Fruit fly (Drosophila melanogaster) whole organism, embryonic: Measurements from ENCODE around the gene CG4461.
A peak's percentile ranks its signal among the peaks of the same experiment; 100 is the strongest.

ENCODE experiments used
- Bgb ChIP-seq: fragments of 200-800 bp; sonication (Bioruptor generic); IDR thresholded peaks from 2 replicates; pipeline ENCODE4 v1.3.6; 2022; ENCODE audit warnings: missing biosample characterization, missing genetic modification characterization; ENCODE audit not compliant: partially characterized antibody
- CG10654 ChIP-seq: fragments of 200-800 bp; sonication (Bioruptor generic); optimal IDR thresholded peaks from 2 replicates; lab custom pipeline; 2016; ENCODE audit warnings: missing biosample characterization, missing genetic modification characterization
- CG12299 ChIP-seq: fragments of 200-800 bp; sonication (Bioruptor generic); optimal IDR thresholded peaks from 2 replicates; lab custom pipeline; 2018; ENCODE audit warnings: missing biosample characterization, mild to moderate bottlenecking, missing genetic modification characterization
- CG12391 ChIP-seq: fragments of 200-800 bp; sonication (Bioruptor generic); optimal IDR thresholded peaks from 3 replicates; lab custom pipeline; 2018; ENCODE audit warnings: missing biosample characterization, mild to moderate bottlenecking, missing genetic modification characterization, moderate library complexity
- CG16779 ChIP-seq: fragments of 200-800 bp; sonication (Bioruptor generic); IDR thresholded peaks from 2 replicates; pipeline ENCODE4 v1.3.6; 2022; ENCODE audit warnings: missing biosample characterization, missing genetic modification characterization
- CG1832 ChIP-seq: fragments of 200-800 bp; sonication (Bioruptor generic); optimal IDR thresholded peaks from 2 replicates; lab custom pipeline; 2017; ENCODE audit warnings: missing biosample characterization, mild to moderate bottlenecking, missing genetic modification characterization, inconsistent platforms
- CG2116 ChIP-seq: fragments of 200-800 bp; sonication (Bioruptor generic); optimal IDR thresholded peaks from 3 replicates; lab custom pipeline; 2018; ENCODE audit warnings: missing biosample characterization, mild to moderate bottlenecking, missing genetic modification characterization
- CG2875 ChIP-seq: fragments of 200-800 bp; sonication (Bioruptor generic); optimal IDR thresholded peaks from 2 replicates; lab custom pipeline; 2017; ENCODE audit warnings: missing biosample characterization, mild to moderate bottlenecking, missing genetic modification characterization, missing genetic modification reagents
- CG3847 ChIP-seq: fragments of 200-800 bp; sonication (Bioruptor generic); IDR thresholded peaks from 2 replicates; pipeline ENCODE4 v1.3.6; 2022; ENCODE audit warnings: missing biosample characterization, missing genetic modification characterization
- CG43689 ChIP-seq: fragments of 200-800 bp; sonication (Bioruptor generic); IDR thresholded peaks from 2 replicates; pipeline ENCODE4 v1.3.6; 2022; ENCODE audit warnings: missing biosample characterization, missing genetic modification characterization
- CG7786 ChIP-seq: fragments of 200-800 bp; sonication (Bioruptor generic); optimal IDR thresholded peaks from 2 replicates; lab custom pipeline; 2016; ENCODE audit warnings: missing biosample characterization, missing genetic modification characterization
- CG8281 ChIP-seq: fragments of 200-800 bp; sonication (Bioruptor generic); optimal IDR thresholded peaks from 2 replicates; lab custom pipeline; 2018; ENCODE audit warnings: missing biosample characterization, mild to moderate bottlenecking, missing genetic modification characterization, moderate library complexity
- CG8290 ChIP-seq, 3 experiments: fragments of 200-800 bp; sonication (Bioruptor generic); optimal IDR thresholded peaks; 2 replicates each; lab custom pipeline; 2016 to 2019; ENCODE audit warnings: missing biosample characterization in 3 of 3, missing genetic modification characterization in 3 of 3, mild to moderate bottlenecking in 2 of 3, moderate library complexity in 1 of 3
- Doc3 ChIP-seq: fragments of 200-800 bp; sonication (Bioruptor generic); IDR thresholded peaks from 3 replicates; pipeline ENCODE4 v1.3.6; 2022; ENCODE audit warnings: missing biosample characterization, missing genetic modification characterization; ENCODE audit not compliant: partially characterized antibody
- Drgx ChIP-seq: fragments of 200-800 bp; sonication (Bioruptor generic); IDR thresholded peaks from 2 replicates; pipeline ENCODE4 v1.3.6; 2022; ENCODE audit warnings: missing biosample characterization, missing genetic modification characterization
- E2f2 ChIP-seq: fragments of 200-800 bp; sonication (Bioruptor generic); IDR thresholded peaks from 2 replicates; pipeline ENCODE4 v1.3.6; 2022; ENCODE audit warnings: missing biosample characterization, missing genetic modification characterization
- HLH4C ChIP-seq: fragments of 200-800 bp; sonication (Bioruptor generic); IDR thresholded peaks from 3 replicates; pipeline ENCODE4 v1.3.6; 2022; ENCODE audit warnings: missing biosample characterization, missing genetic modification characterization; ENCODE audit not compliant: partially characterized antibody
- Hmr ChIP-seq: fragments of 200-800 bp; sonication (Bioruptor generic); optimal IDR thresholded peaks from 3 replicates; lab custom pipeline; 2017; ENCODE audit warnings: mild to moderate bottlenecking, missing biosample characterization, missing genetic modification reagents, missing genetic modification characterization
- Jarid2 ChIP-seq: fragments of 200-800 bp; sonication (Bioruptor generic); optimal IDR thresholded peaks from 3 replicates; lab custom pipeline; 2017; ENCODE audit warnings: mild to moderate bottlenecking, missing biosample characterization, missing genetic modification reagents, missing genetic modification characterization
- Mad ChIP-seq: fragments of 200-800 bp; sonication (Bioruptor generic); optimal IDR thresholded peaks from 2 replicates; lab custom pipeline; 2016; ENCODE audit warnings: missing biosample characterization, missing genetic modification characterization
- Med ChIP-seq: fragments of 200-800 bp; sonication (Bioruptor generic); peaks from one replicate; lab custom pipeline; 2016; ENCODE audit warnings: missing biosample characterization, missing genetic modification characterization, mild to moderate bottlenecking, inconsistent platforms, moderate library complexity
- Mrtf ChIP-seq: fragments of 200-800 bp; sonication (Bioruptor generic); IDR thresholded peaks from 3 replicates; pipeline ENCODE4 v1.3.6; 2022; ENCODE audit warnings: missing biosample characterization, missing genetic modification characterization
- Oli ChIP-seq: fragments of 200-800 bp; sonication (Bioruptor generic); optimal IDR thresholded peaks from 2 replicates; lab custom pipeline; 2018; ENCODE audit warnings: missing biosample characterization, mild to moderate bottlenecking, missing genetic modification characterization, moderate library complexity
- PHDP ChIP-seq: fragments of 200-800 bp; sonication (Bioruptor generic); optimal IDR thresholded peaks from 3 replicates; lab custom pipeline; 2018; ENCODE audit warnings: missing biosample characterization, mild to moderate bottlenecking, missing genetic modification characterization, moderate library complexity
- Ravus ChIP-seq: fragments of 200-800 bp; sonication (Bioruptor generic); IDR thresholded peaks from 2 replicates; pipeline ENCODE4 v1.3.6; 2022; ENCODE audit warnings: missing biosample characterization, missing genetic modification characterization
- Ssrp ChIP-seq: fragments of 200-800 bp; sonication (Bioruptor generic); optimal IDR thresholded peaks from 2 replicates; lab custom pipeline; 2018; ENCODE audit warnings: missing biosample characterization, mild to moderate bottlenecking, missing genetic modification characterization, moderate library complexity
- Stat92E ChIP-seq, 3 experiments: fragments of >200 bp in 2 of 3; fragments of 200-800 bp in 1 of 3; sonication (Bioruptor generic) in 1 of 3; optimal IDR thresholded peaks; 2 replicates each; lab custom pipeline; 2017 to 2019; ENCODE audit warnings: missing biosample characterization in 3 of 3, missing genetic modification characterization in 3 of 3, mild to moderate bottlenecking in 1 of 3, moderate library complexity in 1 of 3
- Trl ChIP-seq, 3 experiments: fragments of >200 bp in 2 of 3; fragments of 200-800 bp in 1 of 3; sonication (Bioruptor generic) in 1 of 3; optimal IDR thresholded peaks; 2 replicates in 1 of 3; 3 replicates in 2 of 3; lab custom pipeline; 2016 to 2017; ENCODE audit warnings: missing biosample characterization in 1 of 3, missing genetic modification characterization in 1 of 3
- Usf ChIP-seq: fragments of 200-800 bp; sonication (Bioruptor generic); optimal IDR thresholded peaks from 2 replicates; lab custom pipeline; 2017; ENCODE audit warnings: missing genotype, missing biosample characterization, missing genetic modification characterization
- Vsx1 ChIP-seq: fragments of 200-800 bp; sonication (Bioruptor generic); optimal IDR thresholded peaks from 2 replicates; lab custom pipeline; 2017; ENCODE audit warnings: missing biosample characterization, mild to moderate bottlenecking, missing genetic modification characterization, missing genetic modification reagents
- bab2 ChIP-seq: fragments of 200-800 bp; sonication (Bioruptor generic); optimal IDR thresholded peaks from 2 replicates; lab custom pipeline; 2016; ENCODE audit warnings: missing biosample characterization, missing genetic modification characterization
- bowl ChIP-seq: fragments of 200-800 bp; sonication (Bioruptor generic); IDR thresholded peaks from 2 replicates; pipeline ENCODE4 v1.3.6; 2022; ENCODE audit warnings: missing biosample characterization, missing genetic modification characterization
- ci ChIP-seq: fragments of 200-800 bp; sonication (Bioruptor generic); IDR thresholded peaks from 3 replicates; pipeline ENCODE4 v1.3.6; 2022; ENCODE audit warnings: missing biosample characterization, missing genetic modification characterization
- crol ChIP-seq: fragments of 200-800 bp; sonication (Bioruptor generic); IDR thresholded peaks from 2 replicates; pipeline ENCODE4 v1.3.6; 2022; ENCODE audit warnings: missing biosample characterization, missing genetic modification characterization
- emc ChIP-seq: fragments of 200-800 bp; sonication (Bioruptor generic); optimal IDR thresholded peaks from 2 replicates; lab custom pipeline; 2016; ENCODE audit warnings: missing biosample characterization, missing genetic modification characterization
- fd3F ChIP-seq: fragments of 200-800 bp; sonication (Bioruptor generic); optimal IDR thresholded peaks from 2 replicates; lab custom pipeline; 2018; ENCODE audit warnings: missing biosample characterization, mild to moderate bottlenecking, missing genetic modification characterization, moderate library complexity
- fd96Cb ChIP-seq: fragments of 200-800 bp; sonication (Bioruptor generic); optimal IDR thresholded peaks from 2 replicates; lab custom pipeline; 2018; ENCODE audit warnings: missing biosample characterization, mild to moderate bottlenecking, missing genetic modification characterization, moderate library complexity
- hkb ChIP-seq, 2 experiments: fragments of 200-800 bp in 1 of 2; fragments of >200 bp in 1 of 2; sonication (Bioruptor generic) in 1 of 2; IDR thresholded peaks in 1 of 2; optimal IDR thresholded peaks in 1 of 2; 2 replicates each; pipeline versions ENCODE4 v1.3.6 to Lab custom; 2017 to 2022; ENCODE audit warnings: missing biosample characterization in 1 of 2, missing genetic modification characterization in 1 of 2
- hth ChIP-seq: fragments of >200 bp; optimal IDR thresholded peaks from 2 replicates; lab custom pipeline; 2017; ENCODE audit warnings: inconsistent platforms
- lbe ChIP-seq: fragments of 200-800 bp; sonication (Bioruptor generic); optimal IDR thresholded peaks from 2 replicates; lab custom pipeline; 2016; ENCODE audit warnings: missing biosample characterization, mild to moderate bottlenecking, missing genetic modification characterization
- lilli ChIP-seq: fragments of 200-800 bp; sonication (Bioruptor generic); optimal IDR thresholded peaks from 3 replicates; lab custom pipeline; 2016; ENCODE audit warnings: missing biosample characterization, missing genetic modification characterization
- schlank ChIP-seq: fragments of 200-800 bp; sonication (Bioruptor generic); optimal IDR thresholded peaks from 2 replicates; lab custom pipeline; 2018; ENCODE audit warnings: missing biosample characterization, mild to moderate bottlenecking, missing genetic modification characterization
- stc ChIP-seq: fragments of 200-800 bp; sonication (Bioruptor generic); IDR thresholded peaks from 2 replicates; pipeline ENCODE4 v1.3.6; 2022; ENCODE audit warnings: missing biosample characterization, missing genetic modification characterization
- stwl ChIP-seq: fragments of 200-800 bp; sonication (Bioruptor generic); optimal IDR thresholded peaks from 3 replicates; lab custom pipeline; 2018; ENCODE audit warnings: missing biosample characterization, mild to moderate bottlenecking, missing genetic modification characterization, moderate library complexity
- tna ChIP-seq: fragments of 200-800 bp; sonication (Bioruptor generic); IDR thresholded peaks from 2 replicates; pipeline ENCODE4 v1.3.6; 2022; ENCODE audit warnings: missing biosample characterization, missing genetic modification characterization; ENCODE audit not compliant: partially characterized antibody
- ttk ChIP-seq: fragments of 200-800 bp; sonication (Bioruptor generic); IDR thresholded peaks from 2 replicates; pipeline ENCODE4 v2.1.2; 2022; ENCODE audit warnings: missing biosample characterization, missing genetic modification characterization
- vvl ChIP-seq: fragments of 200-800 bp; sonication (Bioruptor generic); IDR thresholded peaks from 2 replicates; pipeline ENCODE4 v1.3.6; 2022; ENCODE audit warnings: missing biosample characterization, missing genetic modification characterization
- z ChIP-seq: fragments of 200-800 bp; sonication (Bioruptor generic); IDR thresholded peaks from 3 replicates; pipeline ENCODE4 v1.3.6; 2022; ENCODE audit warnings: missing biosample characterization, missing genetic modification characterization
- zen2 ChIP-seq: fragments of 200-800 bp; sonication (Bioruptor generic); IDR thresholded peaks from 3 replicates; pipeline ENCODE4 v1.3.6; 2022; ENCODE audit warnings: missing biosample characterization, missing genetic modification characterization; ENCODE audit not compliant: partially characterized antibody

CG4461 gene

dm6 chr3L:9340232-9340631 lies 35.0 kb upstream of the CG4461 start:
- TF ChIP-seq fd96Cb (tag; lab: Kevin White, UChicago) = no peak
- TF ChIP-seq Jarid2 (GFP tag; lab: Kevin White, UChicago) = peak; percentile 46
- no peak for TF ChIP-seq CG16779 (GFP tag; lab: Robert Waterston, UW)
- peak; percentile 56; the same call in 2 of the 3 replicates for TF ChIP-seq z
- TF ChIP-seq crol (GFP tag; lab: Robert Waterston, UW) = no peak
- TF ChIP-seq CG2875 (GFP tag; lab: Kevin White, UChicago) = no peak
- TF ChIP-seq Med (GFP tag; lab: Kevin White, UChicago) = peak; percentile 69
- TF ChIP-seq Trl (optimal IDR thresholded peaks at IDR 0.05; lab: Kevin White, UChicago) = peak; percentile 70 to 82
- TF ChIP-seq Trl (GFP tag; optimal IDR thresholded peaks at IDR 0.05; lab: Kevin White, UChicago) = no peak
- no peak for TF ChIP-seq CG10654
- peak; percentile 6 for TF ChIP-seq Vsx1 (GFP tag; lab: Kevin White, UChicago)
- TF ChIP-seq emc = no peak
- no peak for TF ChIP-seq Usf (GFP tag; lab: Kevin White, UChicago)
- no peak for TF ChIP-seq CG3847
- TF ChIP-seq fd3F = no peak
- TF ChIP-seq CG43689 = no peak
- no peak for TF ChIP-seq lbe (GFP tag; lab: Kevin White, UChicago)
- 0 out of 2 replicates have a peak, but pooled peaks have one; percentile 10 for TF ChIP-seq Bgb (GFP tag; lab: Robert Waterston, UW)
- no peak for TF ChIP-seq bab2 (GFP tag; lab: Kevin White, UChicago)
- TF ChIP-seq Drgx (GFP tag; lab: Robert Waterston, UW) = 0 out of 2 replicates have a peak, but pooled peaks have one; percentile 28
- TF ChIP-seq tna (GFP tag; lab: Robert Waterston, UW) = 0 out of 2 replicates have a peak, but pooled peaks have one; percentile 23
- no peak for TF ChIP-seq HLH4C (GFP tag; lab: Robert Waterston, UW)
- no peak for TF ChIP-seq zen2 (GFP tag; lab: Robert Waterston, UW)
- peak; percentile 47; the same call in 1 of the 2 replicates for TF ChIP-seq vvl (GFP tag; lab: Robert Waterston, UW)
- no peak for TF ChIP-seq CG8290 (GFP tag; optimal IDR thresholded peaks at IDR 0.05; lab: Kevin White, UChicago)
- peak in 1 of 2 experiments; percentile 42 for TF ChIP-seq CG8290 (tag; optimal IDR thresholded peaks at IDR 0.05; lab: Kevin White, UChicago)
- no peak for TF ChIP-seq PHDP (tag; lab: Kevin White, UChicago)
- no peak for TF ChIP-seq stwl (tag; lab: Kevin White, UChicago)
- no peak for TF ChIP-seq Stat92E (GFP tag; optimal IDR thresholded peaks at IDR 0.05; lab: Kevin White, UChicago)
- TF ChIP-seq ci (GFP tag; lab: Robert Waterston, UW) = peak; percentile 18; the same call in 1 of the 3 replicates
- no peak for TF ChIP-seq stc (GFP tag; lab: Robert Waterston, UW)
- no peak for TF ChIP-seq bowl
- TF ChIP-seq lilli (GFP tag; lab: Kevin White, UChicago) = no peak
- no peak for TF ChIP-seq Doc3
- no peak for TF ChIP-seq CG8281
- TF ChIP-seq CG2116 (GFP tag; lab: Kevin White, UChicago) = no peak
- no peak for TF ChIP-seq CG7786 (GFP tag; lab: Kevin White, UChicago)
- no peak for TF ChIP-seq CG1832 (GFP tag; lab: Kevin White, UChicago)
- TF ChIP-seq Mad (GFP tag; lab: Kevin White, UChicago) = no peak
- TF ChIP-seq hth = no peak
- no peak for TF ChIP-seq Ssrp
- TF ChIP-seq ttk (GFP tag; lab: Robert Waterston, UW) = no peak
- no peak for TF ChIP-seq schlank (tag; lab: Kevin White, UChicago)
- TF ChIP-seq Mrtf (GFP tag; lab: Robert Waterston, UW) = no peak
- no peak for TF ChIP-seq Hmr (GFP tag; lab: Kevin White, UChicago)
- no peak for TF ChIP-seq E2f2
- no peak for TF ChIP-seq Ravus (GFP tag; lab: Robert Waterston, UW)
- no peak for TF ChIP-seq CG12299 (tag; lab: Kevin White, UChicago)
- TF ChIP-seq Oli (tag; lab: Kevin White, UChicago) = no peak
- no peak for TF ChIP-seq hkb (optimal IDR thresholded peaks at IDR 0.05; lab: Kevin White, UChicago)
- TF ChIP-seq hkb (GFP tag; IDR thresholded peaks at IDR 0.05; lab: Robert Waterston, UW) = no peak
- no peak for TF ChIP-seq CG12391 (tag; lab: Kevin White, UChicago)
